Worm (Caenorhabditis elegans): ENCODE measurements around the gene F01E11.20.

F01E11.20 gene

DNA sequence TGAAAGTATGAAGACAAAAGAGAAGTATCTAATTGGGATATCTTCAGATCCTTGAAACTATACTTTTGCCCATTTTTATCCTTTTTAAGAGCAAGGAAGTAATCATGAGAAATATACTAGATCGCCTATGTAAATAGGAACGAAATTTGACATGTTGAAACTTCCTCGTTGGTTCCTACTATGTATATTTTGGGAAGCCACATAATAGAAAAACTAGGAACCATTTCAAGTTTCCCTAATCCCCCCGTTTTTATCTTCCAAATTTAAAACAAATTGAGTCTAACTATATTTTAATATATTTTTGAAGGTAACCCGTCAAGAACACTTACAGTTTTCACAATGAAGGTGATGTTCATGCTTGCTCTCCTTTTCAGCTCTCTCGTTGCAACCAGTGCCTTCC is 32.5 kb upstream of the F01E11.20 start, which contains the start of gene flp-26:
flp-26 (plus strand) TSS at position 301 of the 400 bp plus-strand sequence.
- TF ChIP-seq elt-3 (tag; optimal IDR thresholded peaks at IDR 0.05), result no peak
- TF ChIP-seq ztf-4 (tag; optimal IDR thresholded peaks at IDR 0.05), result no peak
- TF ChIP-seq elt-1 (tag; optimal IDR thresholded peaks at IDR 0.05), result no peak
- no peak for TF ChIP-seq nhr-11 (tag; optimal IDR thresholded peaks at IDR 0.05)
- TF ChIP-seq nhr-77 (tag; optimal IDR thresholded peaks at IDR 0.05), result no peak
- TF ChIP-seq lin-13 (GFP tag; optimal IDR thresholded peaks at IDR 0.05), result no peak
- TF ChIP-seq crh-2 (tag; optimal IDR thresholded peaks at IDR 0.05), result no peak
- no peak for TF ChIP-seq mdl-1 (tag; optimal IDR thresholded peaks at IDR 0.05)
- TF ChIP-seq nhr-23 (tag; optimal IDR thresholded peaks at IDR 0.05), result no peak
- no peak for TF ChIP-seq nhr-25 (tag; optimal IDR thresholded peaks at IDR 0.05)
- TF ChIP-seq unc-39 (tag; optimal IDR thresholded peaks at IDR 0.05), result no peak
- no peak for TF ChIP-seq skn-1 (tag; optimal IDR thresholded peaks at IDR 0.05)
- TF ChIP-seq nhr-10 (tag; optimal IDR thresholded peaks at IDR 0.05), result no peak
- no peak for TF ChIP-seq blmp-1 (tag; optimal IDR thresholded peaks at IDR 0.05; ENCODE audit: insufficient read depth)

DNA sequence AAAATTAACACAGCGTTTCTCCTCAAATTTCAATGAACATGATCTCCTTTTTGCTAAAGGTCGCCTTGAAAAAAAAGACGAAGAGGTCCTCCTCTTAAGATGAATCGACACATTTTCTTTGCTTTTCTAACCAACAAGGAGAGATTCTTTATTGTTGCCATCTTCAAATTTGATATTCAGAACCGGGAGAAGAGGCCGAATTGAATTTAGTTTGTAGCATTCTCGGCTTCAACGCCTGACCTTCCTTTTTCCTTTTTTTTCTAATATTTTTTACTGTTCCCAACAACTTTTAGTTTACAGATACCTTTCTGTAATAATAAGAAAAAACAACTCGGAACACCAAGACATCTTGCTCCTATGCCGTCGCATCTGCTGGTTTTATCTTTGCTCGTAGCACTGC is 23.4 kb upstream of the F01E11.20 start, which contains the start of gene cah-5:
cah-5 (plus strand) TSS at position 301 of the 400 bp plus-strand sequence.
- no peak for TF ChIP-seq ztf-11 (tag; optimal IDR thresholded peaks at IDR 0.05)
- no peak for TF ChIP-seq sem-4 (tag; optimal IDR thresholded peaks at IDR 0.05)
- TF ChIP-seq snpc-4 (tag; optimal IDR thresholded peaks at IDR 0.05), result no peak
- TF ChIP-seq sma-3 (GFP tag; optimal IDR thresholded peaks at IDR 0.05), result no peak
- no peak for TF ChIP-seq elt-1 (tag; optimal IDR thresholded peaks at IDR 0.05)
- no peak for TF ChIP-seq mab-5 (tag; optimal IDR thresholded peaks at IDR 0.05)
- TF ChIP-seq fos-1 (tag; optimal IDR thresholded peaks at IDR 0.05), result no peak
- no peak for TF ChIP-seq ceh-16 (tag; optimal IDR thresholded peaks at IDR 0.05)
- no peak for TF ChIP-seq C34F6.9 (tag; optimal IDR thresholded peaks at IDR 0.05)
- no peak for TF ChIP-seq blmp-1 (tag; optimal IDR thresholded peaks at IDR 0.05; ENCODE audit: insufficient read depth)
- TF ChIP-seq lin-13 (GFP tag; optimal IDR thresholded peaks at IDR 0.05), result no peak
- TF ChIP-seq ztf-1 (GFP tag; conservative IDR thresholded peaks at IDR 0.05), result no peak
- no peak for TF ChIP-seq lsy-2 (tag; optimal IDR thresholded peaks at IDR 0.05)
- no peak for TF ChIP-seq nhr-237 (tag; optimal IDR thresholded peaks at IDR 0.05)
- TF ChIP-seq peb-1 (tag; optimal IDR thresholded peaks at IDR 0.05), result no peak
- TF ChIP-seq lin-39 (tag; optimal IDR thresholded peaks at IDR 0.05), result no peak
- no peak for TF ChIP-seq alr-1 (tag; optimal IDR thresholded peaks at IDR 0.05)
- TF ChIP-seq ceh-82 (tag; optimal IDR thresholded peaks at IDR 0.05), result no peak
- no peak for TF ChIP-seq aly-2 (tag; optimal IDR thresholded peaks at IDR 0.05)
- TF ChIP-seq sma-9 (GFP tag; optimal IDR thresholded peaks at IDR 0.05), result no peak
- TF ChIP-seq sma-9 (tag; optimal IDR thresholded peaks at IDR 0.05), result no peak

DNA sequence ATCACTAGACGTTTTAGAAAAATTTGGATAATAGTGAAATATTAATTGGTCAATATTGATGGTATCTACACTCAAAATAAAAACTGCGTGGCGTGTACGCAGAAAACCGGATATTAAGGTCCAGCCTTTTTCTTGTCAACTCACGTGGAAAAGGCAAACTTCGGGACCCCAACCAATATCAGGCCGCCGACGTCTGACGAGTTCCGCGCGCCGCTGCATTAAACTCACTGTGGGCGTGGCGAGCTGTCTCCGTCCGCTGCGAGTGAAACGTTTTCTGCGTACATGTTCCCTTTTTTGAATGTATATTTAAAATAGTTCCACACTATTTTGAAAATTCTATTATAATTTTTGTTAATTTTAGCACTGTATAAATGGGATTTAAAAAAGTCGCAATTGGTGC is 9.6 kb upstream of the F01E11.20 start:
- no peak for TF ChIP-seq nhr-10 (tag; optimal IDR thresholded peaks at IDR 0.05)
- no peak for TF ChIP-seq egl-27 (tag; optimal IDR thresholded peaks at IDR 0.05)
- no peak for TF ChIP-seq Y55F3AM.14 (GFP tag; optimal IDR thresholded peaks at IDR 0.05)
- TF ChIP-seq lin-13 (GFP tag; optimal IDR thresholded peaks at IDR 0.05), result no peak
- TF ChIP-seq zag-1 (tag; optimal IDR thresholded peaks at IDR 0.05), result no peak
- TF ChIP-seq sma-9 (GFP tag; optimal IDR thresholded peaks at IDR 0.05), result no peak
- no peak for TF ChIP-seq sma-9 (tag; optimal IDR thresholded peaks at IDR 0.05)
- no peak for TF ChIP-seq elt-1 (tag; optimal IDR thresholded peaks at IDR 0.05)
- TF ChIP-seq snpc-4 (tag; optimal IDR thresholded peaks at IDR 0.05), result no peak
- TF ChIP-seq ztf-11 (tag; optimal IDR thresholded peaks at IDR 0.05), result no peak
- TF ChIP-seq unc-62 (GFP tag; optimal IDR thresholded peaks at IDR 0.05), result no peak
- no peak for TF ChIP-seq ztf-1 (GFP tag; conservative IDR thresholded peaks at IDR 0.05)
- TF ChIP-seq nhr-77 (tag; optimal IDR thresholded peaks at IDR 0.05), result no peak
- no peak for TF ChIP-seq nhr-6 (tag; optimal IDR thresholded peaks at IDR 0.05)
- no peak for TF ChIP-seq blmp-1 (tag; optimal IDR thresholded peaks at IDR 0.05; ENCODE audit: insufficient read depth)

- TF ChIP-seq egl-27 (tag; optimal IDR thresholded peaks at IDR 0.05), result no peak
- no peak for TF ChIP-seq ceh-82 (tag; optimal IDR thresholded peaks at IDR 0.05)
Measured at ce11 chrX:7005475-7005874, 9.1 kb upstream of the F01E11.20 start, which contains the start of gene tyra-2. tyra-2 (minus strand) TSS chrX:7005575.
